Worm (Caenorhabditis elegans) whole organism, L1 larva: ENCODE results near the gene faah-5.

Source experiments
- C16A3.4 ChIP-seq: fragments of 150-350 bp; optimal IDR thresholded peaks from 2 replicates; lab custom pipeline; 2014; ENCODE audit warnings: missing biosample characterization, missing genetic modification characterization
- ceh-88 ChIP-seq: fragments of 200-800 bp; sonication (Bioruptor generic); IDR thresholded peaks from 2 replicates; pipeline ENCODE4 v1.3.6; 2022; ENCODE audit warnings: missing genetic modification characterization, missing compliant biosample characterization
- lin-39 ChIP-seq: fragments of 150-350 bp; optimal IDR thresholded peaks from 2 replicates; lab custom pipeline; 2014; ENCODE audit warnings: missing biosample characterization, missing genetic modification reagents, missing genetic modification characterization
- lir-3 ChIP-seq: sonication (generic microtip); optimal IDR thresholded peaks from 2 replicates; lab custom pipeline; 2016; ENCODE audit warnings: mild to moderate bottlenecking, missing genetic modification characterization, moderate library complexity, missing compliant biosample characterization; ENCODE audit not compliant: poor library complexity
- lsy-2 ChIP-seq, 2 experiments: fragments of 150-350 bp; optimal IDR thresholded peaks; 2 replicates each; lab custom pipeline; 2014; ENCODE audit warnings: missing biosample characterization in 2 of 2, missing genetic modification characterization in 2 of 2
- nhr-77 ChIP-seq: fragments of 150-350 bp; optimal IDR thresholded peaks from 2 replicates; lab custom pipeline; 2014; ENCODE audit warnings: missing biosample characterization, missing genetic modification characterization

DNA sequence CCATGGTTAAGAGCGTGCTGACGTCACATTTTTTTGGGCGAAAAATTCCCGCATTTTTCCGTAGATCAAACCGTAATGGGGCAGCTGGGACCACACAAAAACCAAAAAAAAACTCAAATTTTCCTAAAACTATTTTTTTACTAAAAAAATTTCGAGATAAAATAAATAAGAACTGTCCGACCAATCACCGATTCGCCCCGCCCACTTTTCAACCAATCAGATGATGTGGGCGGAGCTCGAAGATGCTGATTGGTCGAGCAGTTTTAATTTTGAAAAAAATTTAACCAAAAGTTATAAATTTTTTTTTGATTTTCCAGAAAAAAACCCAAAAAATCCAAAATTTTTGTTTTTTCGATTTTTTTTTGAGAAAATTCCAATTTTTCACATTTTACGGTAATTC lies 8.8 kb upstream of the faah-5 start:
- TF ChIP-seq C16A3.4: no peak
- no peak for TF ChIP-seq lin-39 (tag; lab: Kevin White, UChicago)
- no peak for TF ChIP-seq nhr-77 (tag; lab: Kevin White, UChicago)
- no peak for TF ChIP-seq lsy-2 (tag; optimal IDR thresholded peaks at IDR 0.05; lab: Kevin White, UChicago)
- no peak for TF ChIP-seq ceh-88 (GFP tag; lab: Robert Waterston, UW)
- TF ChIP-seq lir-3 (tag; lab: Kevin White, UChicago): no peak
